Worm (Caenorhabditis elegans) whole organism, mixed stage, embryonic: ENCODE measurements around the gene rsp-7.

Experiments
- ces-1 ChIP-seq: fragments of 150-350 bp; optimal IDR thresholded peaks from 2 replicates; lab custom pipeline; 2014; ENCODE audit warnings: missing biosample characterization, missing genetic modification reagents, missing genetic modification characterization
- lin-13 ChIP-seq: fragments of 150-350 bp; optimal IDR thresholded peaks from 2 replicates; lab custom pipeline; 2014; ENCODE audit warnings: missing biosample characterization, missing genetic modification characterization
- lsy-2 ChIP-seq: fragments of 150-350 bp; optimal IDR thresholded peaks from 2 replicates; lab custom pipeline; 2014; ENCODE audit warnings: missing biosample characterization, missing genetic modification characterization
- nhr-12 ChIP-seq: fragments of 150-350 bp; optimal IDR thresholded peaks from 2 replicates; lab custom pipeline; 2014; ENCODE audit warnings: missing biosample characterization, missing genetic modification characterization
- nhr-237 ChIP-seq: fragments of 150-350 bp; optimal IDR thresholded peaks from 2 replicates; lab custom pipeline; 2014; ENCODE audit warnings: missing biosample characterization, missing genetic modification characterization
- nhr-28 ChIP-seq: fragments of 150-350 bp; optimal IDR thresholded peaks from 2 replicates; lab custom pipeline; 2014; ENCODE audit warnings: missing biosample characterization, missing genetic modification characterization
- nhr-76 ChIP-seq: sonication (generic microtip); optimal IDR thresholded peaks from 2 replicates; lab custom pipeline; 2017; ENCODE audit warnings: missing biosample characterization, missing genetic modification characterization
- sem-2 ChIP-seq: fragments of 200-800 bp; sonication (Bioruptor generic); optimal IDR thresholded peaks from 2 replicates; lab custom pipeline; 2018; ENCODE audit warnings: mild to moderate bottlenecking, missing genetic modification characterization, missing compliant biosample characterization
- snpc-4 ChIP-seq: fragments of 150-350 bp; optimal IDR thresholded peaks from 2 replicates; lab custom pipeline; 2014; ENCODE audit warnings: missing biosample characterization, missing genetic modification characterization
- ztf-11 ChIP-seq: fragments of 150-350 bp; optimal IDR thresholded peaks from 2 replicates; lab custom pipeline; 2014; ENCODE audit warnings: missing biosample characterization, missing genetic modification characterization

ce11 chrII:10684954-10685353 is 25.9 kb downstream of the rsp-7 start:
- TF ChIP-seq lin-13 (tag; lab: Kevin White, UChicago) (no peak), snpc-4 (tag; lab: Kevin White, UChicago) (no peak), ces-1 (no peak), lsy-2 (tag; lab: Kevin White, UChicago) (no peak), nhr-28 (tag; lab: Kevin White, UChicago) (no peak), nhr-12 (tag; lab: Kevin White, UChicago) (no peak), ztf-11 (tag; lab: Kevin White, UChicago) (no peak), nhr-76 (tag; lab: Kevin White, UChicago) (no peak), sem-2 (no peak), nhr-237 (tag; lab: Kevin White, UChicago) (no peak)
